Worm (Caenorhabditis elegans) whole organism, L4 larva: ENCODE measurements around the gene F55C9.5.
A peak's percentile ranks its signal among the peaks of the same experiment; 100 is the strongest.

Experiments used
- F10B5.3 ChIP-seq: sonication (generic microtip); optimal IDR thresholded peaks from 2 replicates; lab custom pipeline; 2016; ENCODE audit warnings: mild to moderate bottlenecking, missing genetic modification characterization, missing compliant biosample characterization
- R02D3.7 ChIP-seq: fragments of 150-350 bp; sonication (generic microtip); optimal IDR thresholded peaks from 3 replicates; lab custom pipeline; 2014; ENCODE audit warnings: missing biosample characterization, missing genetic modification characterization
- Y105C5A.15 ChIP-seq: fragments of 200-800 bp; sonication (Bioruptor generic); IDR thresholded peaks from 2 replicates; pipeline ENCODE4 v1.3.6; 2022; ENCODE audit warnings: missing genetic modification characterization, missing compliant biosample characterization
- Y5F2A.4 ChIP-seq: fragments of 200-800 bp; sonication (Bioruptor generic); optimal IDR thresholded peaks from 2 replicates; lab custom pipeline; 2018; ENCODE audit warnings: mild to moderate bottlenecking, missing genetic modification characterization, missing compliant biosample characterization
- aha-1 ChIP-seq: fragments of 150-350 bp; peaks from one replicate; lab custom pipeline; 2014; ENCODE audit warnings: missing biosample characterization, missing genetic modification characterization
- attf-4 ChIP-seq: sonication (generic microtip); optimal IDR thresholded peaks from 3 replicates; lab custom pipeline; 2017; ENCODE audit warnings: missing biosample characterization, missing genetic modification characterization
- ceh-28 ChIP-seq: fragments of 150-350 bp; optimal IDR thresholded peaks from 2 replicates; lab custom pipeline; 2014; ENCODE audit warnings: missing biosample characterization, missing genetic modification reagents, missing genetic modification characterization
- ces-1 ChIP-seq: fragments of 150-350 bp; sonication (generic microtip); optimal IDR thresholded peaks from 4 replicates; lab custom pipeline; 2014; ENCODE audit warnings: missing biosample characterization, missing genetic modification reagents, missing genetic modification characterization
- daf-19 ChIP-seq: fragments of 200-800 bp; sonication (Bioruptor generic); conservative IDR thresholded peaks from 2 replicates; pipeline ENCODE4 v1.3.6; 2022; ENCODE audit warnings: missing genetic modification characterization, missing compliant biosample characterization
- dmd-6 ChIP-seq: fragments of 200-800 bp; sonication (Bioruptor generic); IDR thresholded peaks from 2 replicates; pipeline ENCODE4 v1.3.6; 2022; ENCODE audit warnings: missing genetic modification reagents, missing genetic modification characterization, missing compliant biosample characterization
- dmd-8 ChIP-seq: fragments of 200-800 bp; sonication (Bioruptor generic); IDR thresholded peaks from 2 replicates; pipeline ENCODE4 v1.3.6; 2022; ENCODE audit warnings: missing genetic modification characterization, missing compliant biosample characterization
- gei-8 ChIP-seq: fragments of 200-800 bp; sonication (Bioruptor generic); optimal IDR thresholded peaks from 2 replicates; lab custom pipeline; 2018; ENCODE audit warnings: mild to moderate bottlenecking, missing genetic modification characterization, missing compliant biosample characterization
- hlh-30 ChIP-seq: sonication (generic microtip); optimal IDR thresholded peaks from 2 replicates; lab custom pipeline; 2017; ENCODE audit warnings: antibody characterized with exemption, mild to moderate bottlenecking, missing genetic modification characterization, missing compliant biosample characterization; ENCODE audit not compliant: insufficient read depth
- lin-15B ChIP-seq: fragments of 150-350 bp; sonication (generic microtip); optimal IDR thresholded peaks from 3 replicates; lab custom pipeline; 2014; ENCODE audit warnings: missing biosample characterization, missing genetic modification characterization
- lin-29 ChIP-seq: fragments of 200-800 bp; sonication (Bioruptor generic); IDR thresholded peaks from 2 replicates; pipeline ENCODE4 v1.3.6; 2022; ENCODE audit warnings: missing genetic modification reagents, missing genetic modification characterization, missing compliant biosample characterization
- lin-39 ChIP-seq: fragments of 150-350 bp; optimal IDR thresholded peaks from 2 replicates; lab custom pipeline; 2014; ENCODE audit warnings: missing biosample characterization, missing genetic modification reagents, missing genetic modification characterization
- madf-9 ChIP-seq: fragments of 200-800 bp; sonication (Bioruptor generic); conservative IDR thresholded peaks from 2 replicates; pipeline ENCODE4 v1.3.6; 2022; ENCODE audit warnings: missing genetic modification reagents, missing genetic modification characterization, missing compliant biosample characterization
- mes-2 ChIP-seq: sonication (generic microtip); optimal IDR thresholded peaks from 2 replicates; lab custom pipeline; 2016; ENCODE audit warnings: missing genotype, mild to moderate bottlenecking, missing genetic modification characterization, missing compliant biosample characterization; ENCODE audit not compliant: poor library complexity, severe bottlenecking
- nhr-10 ChIP-seq: fragments of 150-350 bp; optimal IDR thresholded peaks from 2 replicates; lab custom pipeline; 2014; ENCODE audit warnings: missing biosample characterization, missing genetic modification characterization
- nhr-102 ChIP-seq: sonication (generic microtip); optimal IDR thresholded peaks from 2 replicates; lab custom pipeline; 2016; ENCODE audit warnings: mild to moderate bottlenecking, missing genetic modification characterization, moderate library complexity, missing compliant biosample characterization
- nhr-28 ChIP-seq: fragments of 150-350 bp; optimal IDR thresholded peaks from 2 replicates; lab custom pipeline; 2014; ENCODE audit warnings: missing biosample characterization, missing genetic modification characterization
- nhr-6 ChIP-seq: fragments of 150-350 bp; optimal IDR thresholded peaks from 2 replicates; lab custom pipeline; 2014; ENCODE audit warnings: missing biosample characterization, missing genetic modification characterization
- nhr-76 ChIP-seq: fragments of 150-350 bp; optimal IDR thresholded peaks from 2 replicates; lab custom pipeline; 2014; ENCODE audit warnings: missing biosample characterization, missing genetic modification characterization
- snpc-4 ChIP-seq: fragments of 150-350 bp; optimal IDR thresholded peaks from 2 replicates; lab custom pipeline; 2014; ENCODE audit warnings: missing biosample characterization, missing genetic modification characterization
- spr-3 ChIP-seq: fragments of 200-800 bp; sonication (Bioruptor generic); optimal IDR thresholded peaks from 2 replicates; lab custom pipeline; 2018; ENCODE audit warnings: mild to moderate bottlenecking, missing genetic modification characterization, missing compliant biosample characterization
- tra-1 ChIP-seq: fragments of 200-800 bp; sonication (Bioruptor generic); IDR thresholded peaks from 2 replicates; pipeline ENCODE4 v1.3.6; 2022; ENCODE audit warnings: missing genetic modification reagents, missing genetic modification characterization, missing compliant biosample characterization
- unc-130 ChIP-seq: sonication (generic microtip); optimal IDR thresholded peaks from 2 replicates; lab custom pipeline; 2016; ENCODE audit warnings: missing genetic modification reagents, missing genetic modification characterization, missing compliant biosample characterization
- unc-39 ChIP-seq: sonication (generic microtip); optimal IDR thresholded peaks from 2 replicates; lab custom pipeline; 2017; ENCODE audit warnings: missing biosample characterization, missing genetic modification characterization
- unc-62 ChIP-seq, 3 experiments: fragments of 150-350 bp in 1 of 3; sonication (generic microtip); optimal IDR thresholded peaks in 2 of 3; peaks in 1 of 3; 1 replicate in 1 of 3; 2 replicates in 2 of 3; lab custom pipeline; 2014 to 2017; ENCODE audit warnings: missing biosample characterization in 3 of 3, missing genetic modification characterization in 3 of 3, missing genetic modification reagents in 3 of 3, missing genotype in 1 of 3
- vab-7 ChIP-seq: fragments of 200-800 bp; sonication (Bioruptor generic); IDR thresholded peaks from 2 replicates; pipeline ENCODE4 v1.3.6; 2022; ENCODE audit warnings: missing genetic modification reagents, missing genetic modification characterization, missing compliant biosample characterization
- zfp-2 ChIP-seq: sonication (generic microtip); optimal IDR thresholded peaks from 2 replicates; lab custom pipeline; 2016; ENCODE audit warnings: mild to moderate bottlenecking, missing genetic modification characterization, missing compliant biosample characterization
- zip-11 ChIP-seq: fragments of 200-800 bp; sonication (Bioruptor generic); IDR thresholded peaks from 2 replicates; pipeline ENCODE4 v1.3.6; 2022; ENCODE audit warnings: missing genetic modification characterization, missing compliant biosample characterization
- zip-2 ChIP-seq: fragments of 150-350 bp; optimal IDR thresholded peaks from 2 replicates; lab custom pipeline; 2014; ENCODE audit warnings: missing biosample characterization, missing genetic modification characterization
- ztf-11 ChIP-seq: fragments of 150-350 bp; optimal IDR thresholded peaks from 2 replicates; lab custom pipeline; 2014; ENCODE audit warnings: missing biosample characterization, missing genetic modification characterization
- ztf-7 ChIP-seq: fragments of 150-350 bp; optimal IDR thresholded peaks from 2 replicates; lab custom pipeline; 2014; ENCODE audit warnings: missing biosample characterization, missing genetic modification characterization

F55C9.5 gene

DNA sequence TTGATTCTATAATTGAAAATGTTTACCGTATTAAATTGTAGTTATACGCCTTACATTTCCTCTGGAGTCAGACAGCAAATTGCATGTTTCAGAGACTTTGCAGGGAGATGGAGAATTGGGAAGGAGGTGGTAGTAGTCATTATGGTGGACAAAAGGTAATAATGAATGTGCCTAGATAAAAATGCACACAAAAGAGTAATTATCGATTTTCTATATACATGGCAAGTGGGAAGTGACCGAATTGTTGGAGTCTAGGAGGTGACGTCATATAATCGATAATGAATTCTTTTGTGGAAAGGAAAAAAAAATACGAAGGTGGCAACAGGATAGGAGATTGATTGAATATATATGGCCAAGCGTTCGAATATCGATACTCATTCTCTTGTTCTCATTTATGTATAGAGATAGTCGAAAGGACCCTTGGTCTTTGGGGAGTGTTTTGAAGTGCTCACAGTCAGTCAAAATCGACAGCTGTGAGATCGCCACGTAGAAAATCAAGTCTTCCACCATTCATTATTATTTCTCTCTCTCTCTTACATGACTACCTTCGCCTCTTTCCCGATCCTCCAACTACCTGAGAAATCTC lies 10.8 kb upstream of the F55C9.5 start, which contains the start of the genes fbxb-63 and fbxb-61:
TSS of gene fbxb-63 (minus strand) at position 142 of the 586 bp plus-strand sequence.
TSS of gene fbxb-61 (plus strand) at position 536 of the 586 bp plus-strand sequence.
- TF ChIP-seq nhr-76 (tag; lab: Kevin White, UChicago): no peak
- no peak for TF ChIP-seq Y105C5A.15 (GFP tag; lab: Robert Waterston, UW)
- TF ChIP-seq aha-1: peak; percentile 58
- no peak for TF ChIP-seq zfp-2 (tag; lab: Kevin White, UChicago)
- TF ChIP-seq lin-15B (tag; lab: Kevin White, UChicago): no peak
- peak; percentile 25 for TF ChIP-seq ceh-28
- no peak for TF ChIP-seq ztf-11 (tag; lab: Kevin White, UChicago)
- TF ChIP-seq dmd-6 (GFP tag; lab: Robert Waterston, UW): no peak

DNA sequence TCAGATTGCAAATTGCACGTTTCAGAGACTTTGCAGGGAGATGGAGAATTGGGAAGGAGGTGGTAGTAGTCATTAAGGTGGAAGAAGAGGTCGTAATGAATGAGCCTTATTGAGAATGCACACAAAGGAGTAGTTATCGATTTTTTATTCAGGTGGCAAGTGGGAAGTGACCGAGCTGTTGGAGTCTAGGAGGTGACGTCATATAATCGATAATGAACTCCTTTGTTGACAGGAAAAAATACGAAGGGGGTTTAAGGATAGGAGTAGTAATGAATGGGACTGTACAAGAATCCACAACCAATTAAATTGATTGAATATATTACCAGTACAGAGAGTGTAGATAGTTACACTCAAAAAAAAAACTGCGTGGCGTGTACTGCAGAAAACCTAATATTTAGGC lies 9.0 kb upstream of the F55C9.5 start, which contains the start of gene fbxb-62:
TSS of gene fbxb-62 (minus strand) at position 101 of the 400 bp plus-strand sequence.
- TF ChIP-seq hlh-30 (no peak), unc-39 (tag; lab: Kevin White, UChicago) (no peak), attf-4 (no peak), unc-130 (GFP tag; lab: Kevin White, UChicago) (no peak), vab-7 (no peak), daf-19 (GFP tag; lab: Robert Waterston, UW) (no peak), mes-2 (no peak), R02D3.7 (tag; lab: Kevin White, UChicago) (no peak), ces-1 (GFP tag; lab: Kevin White, UChicago) (no peak), unc-62 (GFP tag; optimal IDR thresholded peaks at IDR 0.05 in 1 of 2; lab: Kevin White, UChicago) (no peak), unc-62 (tag; optimal IDR thresholded peaks at IDR 0.05; lab: Kevin White, UChicago) (no peak)
- TF ChIP-seq, all 104 proteins: peak for 0

DNA sequence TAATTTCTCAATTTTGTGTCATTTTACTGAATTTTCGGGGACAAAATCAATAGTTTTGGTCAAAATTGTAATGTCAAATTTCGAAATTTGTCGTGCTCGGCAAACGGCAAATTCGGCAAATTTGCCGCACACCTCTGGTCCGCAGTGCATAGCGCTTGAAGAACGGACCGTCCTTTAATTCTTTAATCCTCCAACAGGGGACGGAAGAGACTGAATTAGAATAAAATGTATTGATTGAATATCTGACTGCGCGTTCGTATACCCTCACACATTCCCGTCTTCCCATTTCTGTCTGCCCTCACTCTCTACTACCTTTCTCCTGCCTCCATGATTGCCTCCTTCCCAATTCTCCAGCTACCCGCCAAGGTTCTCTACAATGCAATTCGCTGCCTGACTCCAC lies 6.3 kb upstream of the F55C9.5 start, which contains the start of gene F55C9.14:
TSS of gene F55C9.14 (plus strand) at position 301 of the 400 bp plus-strand sequence.
- TF ChIP-seq gei-8 (GFP tag; lab: Kevin White, UChicago): no peak
- TF ChIP-seq zip-2 (tag; lab: Kevin White, UChicago): no peak
- no peak for TF ChIP-seq zip-11 (GFP tag; lab: Robert Waterston, UW)
- no peak for TF ChIP-seq Y5F2A.4 (GFP tag; lab: Kevin White, UChicago)
- no peak for TF ChIP-seq nhr-6 (tag; lab: Kevin White, UChicago)
- no peak for TF ChIP-seq F10B5.3 (tag; lab: Kevin White, UChicago)
- no peak for TF ChIP-seq nhr-28
- no peak for TF ChIP-seq tra-1 (GFP tag; lab: Robert Waterston, UW)
- no peak for TF ChIP-seq nhr-102 (tag; lab: Kevin White, UChicago)
- TF ChIP-seq spr-3 (GFP tag; lab: Kevin White, UChicago): no peak
- no peak for TF ChIP-seq lin-15B (tag; lab: Kevin White, UChicago)
- TF ChIP-seq ztf-7: no peak
- TF ChIP-seq nhr-10 (tag; lab: Kevin White, UChicago): no peak
- TF ChIP-seq dmd-8: no peak
- no peak for TF ChIP-seq snpc-4 (tag; lab: Kevin White, UChicago)

DNA sequence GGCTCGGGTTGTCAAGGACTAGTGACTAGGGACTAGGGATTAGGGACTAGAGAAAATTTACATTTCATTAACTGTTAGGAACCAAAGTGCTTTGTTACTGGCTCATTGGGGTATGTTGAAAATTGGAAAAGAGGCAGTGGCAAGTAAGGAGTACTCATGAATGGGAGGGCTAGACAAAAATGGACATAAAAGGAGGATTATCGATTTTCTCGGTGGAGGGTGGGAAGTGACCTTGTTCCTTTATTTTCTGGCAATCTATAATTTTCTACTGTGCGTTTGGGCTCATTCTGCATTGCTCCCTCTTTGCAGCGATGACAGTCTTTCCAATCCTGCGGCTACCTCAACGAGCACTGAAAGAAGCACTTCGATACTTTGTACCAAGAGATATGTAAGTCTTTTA lies 4.6 kb upstream of the F55C9.5 start, which contains the start of gene fbxb-60:
TSS of gene fbxb-60 (plus strand) at position 301 of the 400 bp plus-strand sequence.
- TF ChIP-seq ceh-28 (peak; percentile 9), lin-29 (no peak), aha-1 (peak; percentile 76)

DNA sequence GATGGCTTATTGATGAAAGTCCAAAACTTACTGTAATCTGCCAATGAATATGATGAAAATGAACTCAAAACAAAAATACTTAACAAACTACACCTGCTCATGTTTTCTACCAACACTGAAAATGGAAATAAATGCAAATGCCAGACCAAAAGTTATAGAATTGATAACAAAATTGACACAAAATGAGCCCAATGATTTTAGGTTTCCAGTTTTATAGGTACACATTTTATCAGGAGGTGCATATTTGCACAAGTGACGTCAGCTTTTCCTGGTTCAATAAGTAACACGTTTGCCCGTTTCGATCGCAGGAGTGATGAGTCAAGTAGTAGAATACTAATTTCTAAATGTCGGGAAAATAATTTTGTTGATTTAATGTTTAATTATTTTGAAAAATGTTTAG lies 3.8 kb upstream of the F55C9.5 start, which contains the start of gene F55C9.6:
TSS of gene F55C9.6 (minus strand) at position 101 of the 400 bp plus-strand sequence.
- no peak for TF ChIP-seq madf-9 (GFP tag; lab: Robert Waterston, UW)
- no peak for TF ChIP-seq lin-39 (tag; lab: Kevin White, UChicago)
